Worm (Caenorhabditis elegans): ENCODE data around the gene arv-1.
A peak's percentile ranks its signal among the peaks of the same experiment; 100 is the strongest.

Gene arv-1

DNA sequence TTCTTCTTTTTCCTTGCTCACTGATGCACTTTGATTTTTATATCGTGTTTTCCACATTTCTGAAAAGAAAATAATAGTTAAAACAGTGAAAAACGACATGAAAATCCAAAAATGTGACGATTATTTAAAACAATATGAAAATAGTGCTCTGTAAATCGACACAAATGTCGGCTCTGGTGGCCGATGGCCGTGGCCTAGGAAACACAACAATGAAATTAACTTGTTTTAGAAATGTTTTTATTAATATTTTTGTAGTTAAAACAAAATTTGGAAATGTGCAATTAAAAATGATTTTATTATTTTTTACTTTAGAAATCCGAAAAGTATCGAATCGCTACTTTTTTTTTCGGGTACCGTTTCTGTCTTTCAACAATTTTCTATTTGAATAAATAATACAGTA lies at the start of gene arv-1:
Gene arv-1 (minus strand): TSS at position 65 of the 400 bp plus-strand sequence.
- TF ChIP-seq pes-1 (GFP tag; IDR thresholded peaks at IDR 0.05) (peak; percentile 61; the same call in 1 of the 2 replicates), tbx-37 (GFP tag; conservative IDR thresholded peaks at IDR 0.05) (peak; percentile 65; the same call in 1 of the 2 replicates), tra-4 (tag; optimal IDR thresholded peaks at IDR 0.05) (no peak), F13C5.2 (tag; optimal IDR thresholded peaks at IDR 0.05) (no peak)

DNA sequence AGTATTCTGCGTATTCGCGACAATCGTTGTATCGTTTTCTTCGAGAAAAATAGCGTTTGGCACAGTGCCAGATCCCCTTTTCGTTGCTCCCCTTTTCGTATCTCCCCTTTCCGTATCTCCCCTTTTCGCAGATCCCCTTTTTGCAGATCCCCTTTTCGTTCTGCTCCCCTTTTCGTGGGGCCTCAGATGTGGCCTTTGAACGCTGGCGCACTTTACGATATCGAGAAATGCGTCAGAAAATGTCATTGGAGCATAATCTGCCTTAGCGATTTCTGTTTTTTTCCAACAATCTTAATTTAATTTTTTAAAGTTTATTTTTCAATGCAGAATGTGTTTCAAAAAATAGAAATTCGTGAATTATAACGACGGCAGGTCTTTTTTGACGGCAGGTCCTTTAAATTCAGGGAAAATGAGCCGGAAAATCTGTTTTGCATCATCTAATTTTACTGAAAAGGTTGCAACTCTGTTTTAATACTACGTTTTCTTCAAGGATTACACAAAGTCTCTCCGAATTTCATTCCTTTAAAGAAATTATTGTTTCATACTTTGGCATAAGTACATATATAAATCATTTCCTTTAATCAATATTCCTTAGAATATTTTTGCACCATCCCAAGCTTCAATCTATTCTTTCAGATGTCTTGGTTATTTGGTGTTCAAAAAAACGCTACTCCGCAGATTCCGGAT lies 47.9 kb upstream of the arv-1 start, which contains the start of gene atad-3:
Gene atad-3 (plus strand): TSS at position 637 of the 687 bp plus-strand sequence.
- TF ChIP-seq hmbx-1 (tag; optimal IDR thresholded peaks at IDR 0.05) (no peak), F13C5.2 (tag; optimal IDR thresholded peaks at IDR 0.05) (peak; percentile 53), aly-1 (tag; optimal IDR thresholded peaks at IDR 0.05) (no peak), scrt-1 (GFP tag; IDR thresholded peaks at IDR 0.05) (peak; percentile 87), ceh-36 (tag; optimal IDR thresholded peaks at IDR 0.05) (peak; percentile 27), tra-4 (tag; optimal IDR thresholded peaks at IDR 0.05) (no peak), hmg-4 (GFP tag; optimal IDR thresholded peaks at IDR 0.05) (peak; percentile 72), ets-7 (tag; optimal IDR thresholded peaks at IDR 0.05) (peak; percentile 78), ceh-13 (GFP tag; optimal IDR thresholded peaks at IDR 0.05) (peak; percentile 6), pes-1 (GFP tag; IDR thresholded peaks at IDR 0.05) (peak; percentile 94), sea-1 (GFP tag; conservative IDR thresholded peaks at IDR 0.05) (peak; percentile 81), B0310.2 (tag; optimal IDR thresholded peaks at IDR 0.05) (no peak), tbx-11 (GFP tag; IDR thresholded peaks at IDR 0.05) (peak; percentile 88), flt-1 (GFP tag; IDR thresholded peaks at IDR 0.05) (peak; percentile 88), hnd-1 (tag; optimal IDR thresholded peaks at IDR 0.05) (peak; percentile 41), ama-1 (optimal IDR thresholded peaks at IDR 0.05) (no peak), tbx-37 (GFP tag; conservative IDR thresholded peaks at IDR 0.05) (peak; percentile 97)

DNA sequence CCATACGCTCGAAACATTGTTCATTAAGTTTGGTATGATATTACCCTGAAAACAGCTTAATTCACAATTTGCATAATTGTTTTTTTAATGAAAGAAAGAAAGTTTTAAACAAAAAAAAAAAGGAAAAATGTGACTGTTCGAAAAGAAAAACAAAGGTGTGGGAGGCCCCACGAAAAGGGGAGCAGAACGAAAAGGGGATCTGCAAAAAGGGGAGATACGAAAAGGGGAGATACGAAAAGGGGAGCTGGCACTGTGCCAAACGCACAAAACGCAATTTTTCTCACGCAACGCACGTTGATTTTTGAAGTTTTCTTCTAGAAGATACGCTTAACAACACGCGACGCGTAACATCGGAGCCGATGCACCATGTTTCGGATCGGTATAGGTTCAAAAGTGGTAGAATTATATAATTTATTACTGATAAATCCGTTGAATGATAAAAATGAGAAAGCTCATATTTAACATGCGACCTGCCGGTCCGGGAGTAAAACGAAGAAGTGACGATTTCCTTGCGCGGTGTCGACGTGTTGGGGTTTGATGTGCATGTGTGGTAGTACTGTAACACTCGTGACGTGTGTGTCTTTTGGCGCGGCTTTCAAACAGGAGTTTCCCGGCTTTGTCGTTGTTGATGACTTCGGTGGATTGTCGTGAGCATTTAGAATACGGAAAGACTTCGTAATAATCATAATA lies 47.1 kb upstream of the arv-1 start, which contains the start of gene nrde-2:
Gene nrde-2 (minus strand): TSS at position 45 of the 690 bp plus-strand sequence.
- TF ChIP-seq tbx-37 (GFP tag; conservative IDR thresholded peaks at IDR 0.05) (peak; percentile 54; the same call in 1 of the 2 replicates), tbx-11 (GFP tag; IDR thresholded peaks at IDR 0.05) (peak; percentile 56; the same call in 1 of the 2 replicates), pes-1 (GFP tag; IDR thresholded peaks at IDR 0.05) (peak; percentile 66; the same call in 1 of the 2 replicates)

DNA sequence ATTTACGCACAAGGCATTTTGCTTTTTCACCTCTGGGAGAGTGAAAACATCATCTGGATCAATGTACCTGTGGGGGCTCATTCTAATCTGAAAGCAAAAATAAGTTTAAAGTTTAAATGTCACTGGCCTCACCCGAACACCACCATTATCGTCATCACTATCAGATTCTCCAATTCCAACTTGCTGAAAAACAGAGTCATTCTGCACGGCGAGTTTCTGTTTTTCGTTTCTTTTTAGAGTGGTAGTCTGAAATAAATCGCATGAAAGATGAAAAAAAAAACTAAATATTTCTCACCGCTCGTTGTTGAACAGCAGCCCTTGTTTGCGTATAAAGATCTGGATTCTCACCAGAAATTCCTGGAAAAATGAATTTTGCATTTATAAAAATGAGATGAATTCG lies 46.5 kb upstream of the arv-1 start:
- TF ChIP-seq pes-1 (GFP tag; IDR thresholded peaks at IDR 0.05) (no peak), aly-1 (tag; optimal IDR thresholded peaks at IDR 0.05) (no peak), F13C5.2 (tag; optimal IDR thresholded peaks at IDR 0.05) (no peak), ceh-13 (GFP tag; optimal IDR thresholded peaks at IDR 0.05) (no peak), ceh-36 (tag; optimal IDR thresholded peaks at IDR 0.05) (no peak), tbx-37 (GFP tag; conservative IDR thresholded peaks at IDR 0.05) (no peak)

DNA sequence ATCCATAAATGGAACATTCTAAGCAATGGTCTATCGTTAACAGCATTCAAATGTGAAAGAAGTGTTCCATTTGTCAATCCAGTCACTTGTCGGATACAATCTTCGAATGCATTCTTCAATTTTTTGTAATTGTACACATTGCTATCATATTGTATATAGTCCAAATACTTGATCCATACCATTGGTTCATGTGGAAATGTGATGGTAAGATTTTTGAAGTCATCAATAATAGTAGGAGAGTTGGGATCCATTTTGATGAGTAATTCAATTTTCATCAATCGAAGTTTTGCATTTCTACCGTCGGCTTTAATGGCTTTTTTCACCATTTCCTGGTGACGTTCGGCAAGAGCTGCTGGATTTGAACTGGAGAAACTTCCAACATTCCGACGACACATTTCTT lies 45.0 kb upstream of the arv-1 start:
- TF ChIP-seq hmbx-1 (tag; optimal IDR thresholded peaks at IDR 0.05) (no peak), pes-1 (GFP tag; IDR thresholded peaks at IDR 0.05) (no peak)

DNA sequence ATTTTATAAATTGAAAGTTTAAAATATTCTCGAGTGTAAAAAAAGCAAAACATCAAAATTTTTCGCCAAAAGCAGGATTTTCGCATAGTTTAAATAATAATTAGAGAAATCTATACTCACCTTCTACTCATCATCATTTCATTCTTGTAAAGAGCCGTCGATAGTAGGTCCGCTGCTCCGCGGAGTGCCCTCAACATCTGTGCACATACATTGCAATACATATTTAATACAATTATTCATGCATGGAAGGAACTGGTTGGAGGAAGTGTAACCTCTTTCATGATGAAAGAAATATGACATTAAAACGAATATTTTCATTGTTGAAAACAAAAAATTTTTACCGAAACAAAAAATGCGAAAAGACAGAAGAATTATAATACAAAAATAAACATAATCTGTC lies 41.7 kb upstream of the arv-1 start, which contains the start of gene mrps-14:
Gene mrps-14 (minus strand): TSS at position 197 of the 400 bp plus-strand sequence.
- TF ChIP-seq F13C5.2 (tag; optimal IDR thresholded peaks at IDR 0.05) (no peak), hnd-1 (tag; optimal IDR thresholded peaks at IDR 0.05) (no peak), flt-1 (GFP tag; IDR thresholded peaks at IDR 0.05) (no peak), ceh-13 (GFP tag; optimal IDR thresholded peaks at IDR 0.05) (no peak), tbx-37 (GFP tag; conservative IDR thresholded peaks at IDR 0.05) (no peak), pes-1 (GFP tag; IDR thresholded peaks at IDR 0.05) (no peak), hmbx-1 (tag; optimal IDR thresholded peaks at IDR 0.05) (no peak), ets-7 (tag; optimal IDR thresholded peaks at IDR 0.05) (no peak), scrt-1 (GFP tag; IDR thresholded peaks at IDR 0.05) (no peak), ama-1 (optimal IDR thresholded peaks at IDR 0.05) (no peak)

DNA sequence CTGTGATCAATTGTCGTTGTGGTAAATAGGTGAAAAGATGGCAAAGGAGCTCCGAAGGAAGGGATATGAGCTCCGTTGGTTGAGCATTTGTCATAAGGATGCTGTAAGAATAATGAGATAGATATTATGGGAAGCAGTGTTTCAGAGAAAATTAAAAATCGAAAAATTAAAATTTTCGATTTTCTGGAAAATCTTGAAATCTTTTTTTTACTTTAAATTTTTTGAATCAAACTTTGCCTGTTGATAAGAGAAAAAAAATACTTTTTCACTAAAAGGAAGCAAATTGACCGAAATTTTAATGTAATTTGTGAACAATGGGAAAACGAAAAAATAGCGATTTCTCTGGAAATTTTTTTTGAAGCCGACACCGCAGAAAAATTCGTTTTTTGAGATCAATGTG lies 39.0 kb upstream of the arv-1 start, which contains the start of gene mec-15:
Gene mec-15 (minus strand): TSS at position 101 of the 400 bp plus-strand sequence.
- TF ChIP-seq hmg-4 (GFP tag; optimal IDR thresholded peaks at IDR 0.05) (no peak), tbx-11 (GFP tag; IDR thresholded peaks at IDR 0.05) (no peak), ama-1 (optimal IDR thresholded peaks at IDR 0.05) (no peak), scrt-1 (GFP tag; IDR thresholded peaks at IDR 0.05) (no peak), ceh-36 (tag; optimal IDR thresholded peaks at IDR 0.05) (no peak), sea-1 (GFP tag; conservative IDR thresholded peaks at IDR 0.05) (no peak), aly-1 (tag; optimal IDR thresholded peaks at IDR 0.05) (no peak), F13C5.2 (tag; optimal IDR thresholded peaks at IDR 0.05) (no peak), B0310.2 (tag; optimal IDR thresholded peaks at IDR 0.05) (no peak), tra-4 (tag; optimal IDR thresholded peaks at IDR 0.05) (no peak), hnd-1 (tag; optimal IDR thresholded peaks at IDR 0.05) (no peak), ceh-13 (GFP tag; optimal IDR thresholded peaks at IDR 0.05) (no peak), pes-1 (GFP tag; IDR thresholded peaks at IDR 0.05) (no peak)

DNA sequence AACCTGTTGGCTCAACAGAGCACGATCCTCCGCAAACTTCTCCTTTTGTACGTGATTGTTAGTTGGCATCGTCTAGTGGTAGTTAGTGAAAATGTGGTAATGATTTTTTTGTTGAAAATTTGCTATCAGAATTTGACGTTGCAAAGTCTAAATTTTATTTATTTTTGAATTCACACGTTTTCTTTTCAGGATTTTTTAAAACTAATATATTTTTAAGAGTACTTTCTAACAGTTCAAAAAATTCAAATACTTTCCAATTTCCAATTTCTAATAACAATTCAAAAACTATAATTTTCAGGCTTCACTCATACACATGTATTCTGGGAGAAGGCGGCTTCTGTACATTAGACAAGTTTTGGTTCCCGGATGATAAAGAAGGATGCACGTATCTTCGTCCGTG lies 33.8 kb upstream of the arv-1 start, which contains the start of gene ubxn-5:
Gene ubxn-5 (minus strand): TSS at position 101 of the 400 bp plus-strand sequence.
- TF ChIP-seq flt-1 (GFP tag; IDR thresholded peaks at IDR 0.05) (no peak), ets-7 (tag; optimal IDR thresholded peaks at IDR 0.05) (no peak), hnd-1 (tag; optimal IDR thresholded peaks at IDR 0.05) (no peak), aly-1 (tag; optimal IDR thresholded peaks at IDR 0.05) (no peak), F13C5.2 (tag; optimal IDR thresholded peaks at IDR 0.05) (no peak), ceh-13 (GFP tag; optimal IDR thresholded peaks at IDR 0.05) (no peak), hmbx-1 (tag; optimal IDR thresholded peaks at IDR 0.05) (no peak), pes-1 (GFP tag; IDR thresholded peaks at IDR 0.05) (no peak), hmg-4 (GFP tag; optimal IDR thresholded peaks at IDR 0.05) (no peak), B0310.2 (tag; optimal IDR thresholded peaks at IDR 0.05) (no peak), tbx-37 (GFP tag; conservative IDR thresholded peaks at IDR 0.05) (no peak)
